Worm (Caenorhabditis elegans): Measurements from ENCODE around the gene dsh-2.

DNA sequence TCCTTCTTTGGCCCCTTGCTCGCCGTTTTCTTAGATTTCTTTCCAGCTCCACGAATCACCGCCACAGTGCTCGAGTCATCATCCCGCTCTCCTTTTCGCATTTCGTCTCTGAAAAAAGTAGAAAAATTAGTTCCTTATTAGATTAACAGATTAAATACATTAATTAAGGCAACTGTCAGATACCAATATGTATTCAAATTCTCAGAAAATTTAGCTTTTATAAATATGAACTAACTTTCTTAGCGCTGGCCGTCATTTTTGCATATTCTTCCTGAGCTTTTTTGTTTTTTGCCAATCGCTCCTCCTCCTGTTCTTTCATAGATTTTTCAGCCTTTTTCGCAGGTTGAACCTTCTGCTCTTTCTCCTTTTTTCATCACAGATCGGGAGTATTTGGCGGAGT lies 18.7 kb upstream of the dsh-2 start, which contains the start of gene C04G6.6:
- TF ChIP-seq egl-27 (tag; optimal IDR thresholded peaks at IDR 0.05) (no peak), ztf-11 (tag; optimal IDR thresholded peaks at IDR 0.05) (no peak), zag-1 (tag; optimal IDR thresholded peaks at IDR 0.05) (no peak), pax-3 (tag; optimal IDR thresholded peaks at IDR 0.05) (no peak), ceh-82 (tag; optimal IDR thresholded peaks at IDR 0.05) (no peak), unc-86 (tag; optimal IDR thresholded peaks at IDR 0.05) (no peak), Y116A8C.19 (tag; optimal IDR thresholded peaks at IDR 0.05; ENCODE audit: borderline replicate concordance) (no peak), unc-130 (tag; optimal IDR thresholded peaks at IDR 0.05) (no peak), alr-1 (tag; optimal IDR thresholded peaks at IDR 0.05; ENCODE audit: borderline replicate concordance) (no peak)
